Fruit fly (Drosophila melanogaster) whole organism, embryonic: ENCODE results near the gene Ubc7.

Experiments used
- CG10654 ChIP-seq: fragments of 200-800 bp; sonication (Bioruptor generic); optimal IDR thresholded peaks from 2 replicates; lab custom pipeline; 2016; ENCODE audit warnings: missing biosample characterization, missing genetic modification characterization
- CG11398 ChIP-seq: fragments of 200-800 bp; sonication (Bioruptor generic); optimal IDR thresholded peaks from 2 replicates; lab custom pipeline; 2016; ENCODE audit warnings: missing biosample characterization, missing genetic modification characterization
- CG11723 ChIP-seq: fragments of 200-800 bp; sonication (Bioruptor generic); optimal IDR thresholded peaks from 2 replicates; lab custom pipeline; 2017; ENCODE audit warnings: missing biosample characterization, mild to moderate bottlenecking, missing genetic modification characterization
- CG13894 ChIP-seq: fragments of 200-800 bp; sonication (Bioruptor generic); optimal IDR thresholded peaks from 3 replicates; lab custom pipeline; 2018; ENCODE audit warnings: missing biosample characterization, mild to moderate bottlenecking, missing genetic modification characterization, moderate library complexity
- CG14014 ChIP-seq: fragments of 200-800 bp; sonication (Bioruptor generic); IDR thresholded peaks from 2 replicates; pipeline ENCODE4 v1.3.6; 2022; ENCODE audit warnings: missing biosample characterization, missing genetic modification characterization
- CG14441 ChIP-seq: fragments of 200-800 bp; sonication (Bioruptor generic); IDR thresholded peaks from 2 replicates; pipeline ENCODE4 v1.3.6; 2022; ENCODE audit warnings: missing biosample characterization, missing genetic modification characterization
- CG15601 ChIP-seq: fragments of 200-800 bp; sonication (Bioruptor generic); optimal IDR thresholded peaks from 3 replicates; lab custom pipeline; 2019; ENCODE audit warnings: missing biosample characterization, mild to moderate bottlenecking, missing genetic modification characterization, moderate library complexity
- CG16815 ChIP-seq: fragments of 200-800 bp; sonication (Bioruptor generic); optimal IDR thresholded peaks from 3 replicates; lab custom pipeline; 2017; ENCODE audit warnings: missing biosample characterization, mild to moderate bottlenecking, missing genetic modification characterization
- CG17186 ChIP-seq: fragments of 200-800 bp; sonication (Bioruptor generic); optimal IDR thresholded peaks from 3 replicates; lab custom pipeline; 2017; ENCODE audit warnings: missing biosample characterization, missing genetic modification reagents, missing genetic modification characterization
- CG18764 ChIP-seq: fragments of 200-800 bp; sonication (Bioruptor generic); optimal IDR thresholded peaks from 3 replicates; lab custom pipeline; 2016; ENCODE audit warnings: missing biosample characterization, missing genetic modification characterization
- CG3407 ChIP-seq: fragments of 200-800 bp; sonication (Bioruptor generic); optimal IDR thresholded peaks from 2 replicates; lab custom pipeline; 2018; ENCODE audit warnings: missing biosample characterization, mild to moderate bottlenecking, missing genetic modification characterization
- CG4424 ChIP-seq: fragments of 200-800 bp; sonication (Bioruptor generic); optimal IDR thresholded peaks from 3 replicates; lab custom pipeline; 2016; ENCODE audit warnings: missing biosample characterization, missing genetic modification characterization
- CG4820 ChIP-seq: fragments of 200-800 bp; sonication (Bioruptor generic); optimal IDR thresholded peaks from 3 replicates; lab custom pipeline; 2016; ENCODE audit warnings: missing biosample characterization, missing genetic modification characterization
- CG6689 ChIP-seq: fragments of 200-800 bp; sonication (Bioruptor generic); IDR thresholded peaks from 2 replicates; pipeline ENCODE4 v1.3.6; 2022; ENCODE audit warnings: missing biosample characterization, missing genetic modification characterization
- CG8089 ChIP-seq: fragments of 200-800 bp; sonication (Bioruptor generic); optimal IDR thresholded peaks from 3 replicates; lab custom pipeline; 2016; ENCODE audit warnings: missing biosample characterization, missing genetic modification characterization
- CG8388 ChIP-seq: fragments of 200-800 bp; sonication (Bioruptor generic); optimal IDR thresholded peaks from 2 replicates; lab custom pipeline; 2019; ENCODE audit warnings: missing biosample characterization, mild to moderate bottlenecking, missing genetic modification characterization, moderate library complexity
- Dll ChIP-seq: fragments of 200-800 bp; sonication (Bioruptor generic); IDR thresholded peaks from 4 replicates; pipeline ENCODE4 v1.3.6; 2022; ENCODE audit warnings: missing biosample characterization, missing genetic modification characterization; ENCODE audit not compliant: partially characterized antibody
- Dref ChIP-seq: fragments of 200-800 bp; sonication (Bioruptor generic); IDR thresholded peaks from 2 replicates; pipeline ENCODE4 v1.3.6; 2022; ENCODE audit warnings: missing biosample characterization, missing genetic modification characterization
- Elba2 ChIP-seq: fragments of 200-800 bp; sonication (Bioruptor generic); optimal IDR thresholded peaks from 3 replicates; lab custom pipeline; 2016; ENCODE audit warnings: missing biosample characterization, missing genetic modification characterization
- Fer2 ChIP-seq: fragments of 200-800 bp; sonication (Bioruptor generic); optimal IDR thresholded peaks from 2 replicates; lab custom pipeline; 2018; ENCODE audit warnings: missing biosample characterization, mild to moderate bottlenecking, missing genetic modification characterization, moderate library complexity
- Hey ChIP-seq: fragments of 200-800 bp; sonication (Bioruptor generic); optimal IDR thresholded peaks from 3 replicates; lab custom pipeline; 2018; ENCODE audit warnings: missing biosample characterization, mild to moderate bottlenecking, missing genetic modification characterization
- Lhr ChIP-seq: fragments of 200-800 bp; sonication (Bioruptor generic); optimal IDR thresholded peaks from 3 replicates; lab custom pipeline; 2017; ENCODE audit warnings: mild to moderate bottlenecking, missing biosample characterization, missing genetic modification reagents, missing genetic modification characterization
- Opbp ChIP-seq: fragments of 200-800 bp; sonication (Bioruptor generic); IDR thresholded peaks from 3 replicates; pipeline ENCODE4 v1.3.6; 2022; ENCODE audit warnings: missing biosample characterization, missing genetic modification characterization; ENCODE audit not compliant: partially characterized antibody
- PHDP ChIP-seq: fragments of 200-800 bp; sonication (Bioruptor generic); optimal IDR thresholded peaks from 3 replicates; lab custom pipeline; 2018; ENCODE audit warnings: missing biosample characterization, mild to moderate bottlenecking, missing genetic modification characterization, moderate library complexity
- Pdp1 ChIP-seq, 2 experiments: fragments of 200-800 bp; sonication (Bioruptor generic); optimal IDR thresholded peaks; 3 replicates each; lab custom pipeline; 2016; ENCODE audit warnings: missing biosample characterization in 2 of 2, missing genetic modification characterization in 2 of 2, mild to moderate bottlenecking in 1 of 2, moderate library complexity in 1 of 2
- Rfx ChIP-seq: fragments of 200-800 bp; sonication (Bioruptor generic); IDR thresholded peaks from 2 replicates; pipeline ENCODE4 v1.3.6; 2022; ENCODE audit warnings: missing biosample characterization, missing genetic modification characterization
- Six4 ChIP-seq: fragments of 200-800 bp; sonication (Bioruptor generic); optimal IDR thresholded peaks from 2 replicates; lab custom pipeline; 2016; ENCODE audit warnings: missing biosample characterization, missing genetic modification characterization
- Sry-β ChIP-seq: fragments of 200-800 bp; sonication (Bioruptor generic); optimal IDR thresholded peaks from 2 replicates; lab custom pipeline; 2018; ENCODE audit warnings: missing biosample characterization, mild to moderate bottlenecking, missing genetic modification characterization, moderate library complexity
- TFAM ChIP-seq: fragments of 200-800 bp; sonication (Bioruptor generic); optimal IDR thresholded peaks from 2 replicates; lab custom pipeline; 2017; ENCODE audit warnings: missing biosample characterization, missing genetic modification characterization, inconsistent platforms
- Usf ChIP-seq: fragments of 200-800 bp; sonication (Bioruptor generic); optimal IDR thresholded peaks from 2 replicates; lab custom pipeline; 2017; ENCODE audit warnings: missing genotype, missing biosample characterization, missing genetic modification characterization
- ac ChIP-seq: fragments of 200-800 bp; sonication (Bioruptor generic); optimal IDR thresholded peaks from 3 replicates; lab custom pipeline; 2017; ENCODE audit warnings: missing biosample characterization, mild to moderate bottlenecking, missing genetic modification characterization
- ato ChIP-seq: fragments of 200-800 bp; sonication (Bioruptor generic); IDR thresholded peaks from 2 replicates; pipeline ENCODE4 v1.3.6; 2022; ENCODE audit warnings: missing biosample characterization, missing genetic modification characterization; ENCODE audit not compliant: partially characterized antibody
- bowl ChIP-seq: fragments of 200-800 bp; sonication (Bioruptor generic); IDR thresholded peaks from 2 replicates; pipeline ENCODE4 v1.3.6; 2022; ENCODE audit warnings: missing biosample characterization, missing genetic modification characterization
- cato ChIP-seq: fragments of 200-800 bp; sonication (Bioruptor generic); optimal IDR thresholded peaks from 2 replicates; lab custom pipeline; 2016; ENCODE audit warnings: missing biosample characterization, missing genetic modification characterization, borderline replicate concordance
- corto ChIP-seq: fragments of 200-800 bp; sonication (Bioruptor generic); optimal IDR thresholded peaks from 2 replicates; lab custom pipeline; 2016; ENCODE audit warnings: missing biosample characterization, mild to moderate bottlenecking, missing genetic modification characterization, moderate library complexity
- dmrt11E ChIP-seq: fragments of 200-800 bp; sonication (Bioruptor generic); optimal IDR thresholded peaks from 3 replicates; lab custom pipeline; 2018; ENCODE audit warnings: missing biosample characterization, mild to moderate bottlenecking, missing genetic modification characterization, moderate library complexity
- en ChIP-seq: fragments of 200-800 bp; sonication (Bioruptor generic); optimal IDR thresholded peaks from 2 replicates; lab custom pipeline; 2016; ENCODE audit warnings: missing biosample characterization, missing genetic modification characterization
- fd102C ChIP-seq: fragments of 200-800 bp; sonication (Bioruptor generic); optimal IDR thresholded peaks from 2 replicates; lab custom pipeline; 2018; ENCODE audit warnings: missing biosample characterization, mild to moderate bottlenecking, missing genetic modification characterization, moderate library complexity
- gce ChIP-seq: fragments of 200-800 bp; sonication (Bioruptor generic); IDR thresholded peaks from 3 replicates; pipeline ENCODE4 v1.3.6; 2022; ENCODE audit warnings: missing biosample characterization, missing genetic modification characterization
- gcm ChIP-seq: fragments of 200-800 bp; sonication (Bioruptor generic); optimal IDR thresholded peaks from 2 replicates; lab custom pipeline; 2019; ENCODE audit warnings: missing biosample characterization, mild to moderate bottlenecking, missing genetic modification characterization, moderate library complexity
- her ChIP-seq: fragments of 200-800 bp; sonication (Bioruptor generic); optimal IDR thresholded peaks from 2 replicates; lab custom pipeline; 2016; ENCODE audit warnings: missing biosample characterization, missing genetic modification characterization
- insv ChIP-seq, 2 experiments: fragments of 200-800 bp; sonication (Bioruptor generic); optimal IDR thresholded peaks; 3 replicates each; lab custom pipeline; 2016 to 2018; ENCODE audit warnings: missing biosample characterization in 2 of 2, missing genetic modification characterization in 2 of 2
- inv ChIP-seq: fragments of 200-800 bp; sonication (Bioruptor generic); IDR thresholded peaks from 2 replicates; pipeline ENCODE4 v1.3.6; 2022; ENCODE audit warnings: missing biosample characterization, missing genetic modification characterization; ENCODE audit not compliant: partially characterized antibody
- klu ChIP-seq: fragments of 200-800 bp; sonication (Bioruptor generic); IDR thresholded peaks from 2 replicates; pipeline ENCODE4 v1.3.6; 2022; ENCODE audit warnings: missing biosample characterization, missing genetic modification characterization
- nerfin-1 ChIP-seq: fragments of 200-800 bp; sonication (Bioruptor generic); optimal IDR thresholded peaks from 3 replicates; lab custom pipeline; 2019; ENCODE audit warnings: missing biosample characterization, mild to moderate bottlenecking, missing genetic modification characterization, moderate library complexity
- peb ChIP-seq: fragments of 200-800 bp; sonication (Bioruptor generic); IDR thresholded peaks from 2 replicates; pipeline ENCODE4 v1.3.6; 2022; ENCODE audit warnings: missing biosample characterization, missing genetic modification characterization
- rib ChIP-seq: fragments of 200-800 bp; sonication (Bioruptor generic); IDR thresholded peaks from 2 replicates; pipeline ENCODE4 v1.3.6; 2022; ENCODE audit warnings: missing biosample characterization, missing genetic modification characterization
- scrt ChIP-seq: fragments of 200-800 bp; sonication (Bioruptor generic); optimal IDR thresholded peaks from 2 replicates; lab custom pipeline; 2018; ENCODE audit warnings: missing biosample characterization, mild to moderate bottlenecking, missing genetic modification characterization, moderate library complexity
- seq ChIP-seq: fragments of 200-800 bp; sonication (Bioruptor generic); IDR thresholded peaks from 2 replicates; pipeline ENCODE4 v1.3.6; 2022; ENCODE audit warnings: missing biosample characterization, missing genetic modification characterization
- sqz ChIP-seq: fragments of 200-800 bp; sonication (Bioruptor generic); optimal IDR thresholded peaks from 3 replicates; lab custom pipeline; 2018; ENCODE audit warnings: missing biosample characterization, mild to moderate bottlenecking, missing genetic modification characterization

The Ubc7 gene

DNA sequence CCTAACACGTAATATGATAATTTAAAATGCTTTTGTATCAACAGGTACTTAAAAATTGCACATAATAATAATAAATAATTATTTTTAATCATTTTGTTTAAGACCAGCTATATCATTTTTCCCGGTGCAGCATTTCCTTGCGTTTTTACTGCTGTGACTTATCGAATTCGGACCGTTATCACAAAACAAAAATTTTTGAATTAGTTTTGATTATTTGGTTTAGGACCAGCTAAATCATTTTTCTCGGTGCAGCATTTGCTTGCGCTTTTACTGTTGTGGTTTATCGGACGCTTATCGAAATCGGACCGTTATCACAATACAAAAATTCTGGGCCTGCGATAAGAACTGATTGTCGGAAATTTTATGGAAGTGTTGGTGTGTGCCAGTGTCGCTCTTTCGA lies 40.9 kb upstream of the Ubc7 start (continued):
- TF ChIP-seq CG15601 (tag; lab: Kevin White, UChicago) (peak; percentile 55), Dref (GFP tag; lab: Robert Waterston, UW) (peak; percentile 50), her (GFP tag; lab: Kevin White, UChicago) (peak; percentile 58), CG3407 (GFP tag; lab: Kevin White, UChicago) (peak; percentile 60), CG13894 (tag; lab: Kevin White, UChicago) (peak; percentile 25), Fer2 (peak; percentile 11), gce (GFP tag; lab: Robert Waterston, UW) (no peak; the same call in 2 of the 3 replicates), CG14441 (peak; percentile 76), sqz (GFP tag; lab: Kevin White, UChicago) (peak; percentile 59), Hey (tag; lab: Kevin White, UChicago) (no peak), nerfin-1 (tag; lab: Kevin White, UChicago) (peak; percentile 32), CG4424 (GFP tag; lab: Kevin White, UChicago) (peak; percentile 76), PHDP (tag; lab: Kevin White, UChicago) (peak; percentile 86), klu (no peak), Lhr (GFP tag; lab: Kevin White, UChicago) (peak; percentile 42), CG16815 (GFP tag; lab: Kevin White, UChicago) (peak; percentile 53), CG17186 (GFP tag; lab: Kevin White, UChicago) (peak; percentile 8), CG6689 (GFP tag; lab: Robert Waterston, UW) (peak; percentile 79), CG10654 (peak; percentile 78), gcm (GFP tag; lab: Kevin White, UChicago) (peak; percentile 72), CG4820 (GFP tag; lab: Kevin White, UChicago) (peak; percentile 69), fd102C (GFP tag; lab: Kevin White, UChicago) (no peak), Opbp (no peak), CG14014 (peak; percentile 74; the same call in 1 of the 2 replicates), CG8388 (peak; percentile 74), CG18764 (GFP tag; lab: Kevin White, UChicago) (peak; percentile 65), Sry-β (GFP tag; lab: Kevin White, UChicago) (no peak), Six4 (GFP tag; lab: Kevin White, UChicago) (peak; percentile 78), CG8089 (GFP tag; lab: Kevin White, UChicago) (peak; percentile 23), en (GFP tag; lab: Kevin White, UChicago) (no peak), rib (GFP tag; lab: Robert Waterston, UW) (peak; percentile 39), scrt (GFP tag; lab: Kevin White, UChicago) (peak; percentile 69), corto (GFP tag; lab: Kevin White, UChicago) (no peak), Pdp1 (GFP tag; optimal IDR thresholded peaks at IDR 0.05; lab: Kevin White, UChicago) (peak in 1 of 2 experiments; percentile 50), Usf (GFP tag; lab: Kevin White, UChicago) (peak; percentile 53), Rfx (GFP tag; lab: Robert Waterston, UW) (peak; percentile 84), bowl (peak; percentile 53; the same call in 1 of the 2 replicates), cato (GFP tag; lab: Kevin White, UChicago) (peak; percentile 42), CG11723 (GFP tag; lab: Kevin White, UChicago) (peak; percentile 67), CG11398 (GFP tag; lab: Kevin White, UChicago) (no peak), dmrt11E (tag; lab: Kevin White, UChicago) (peak; percentile 81), peb (GFP tag; lab: Robert Waterston, UW) (0 out of 2 replicates have a peak, but pooled peaks have one; percentile 19), TFAM (GFP tag; lab: Kevin White, UChicago) (no peak), ac (GFP tag; lab: Kevin White, UChicago) (peak; percentile 38), Elba2 (GFP tag; lab: Kevin White, UChicago) (no peak), seq (peak; percentile 75), insv (GFP tag; optimal IDR thresholded peaks at IDR 0.05; lab: Kevin White, UChicago) (peak in 1 of 2 experiments; percentile 32), inv (GFP tag; lab: Robert Waterston, UW) (no peak), ato (GFP tag; lab: Robert Waterston, UW) (no peak), Dll (GFP tag; lab: Robert Waterston, UW) (0 out of 4 replicates have a peak, but pooled peaks have one; percentile 15)
